Worm (Caenorhabditis elegans): ENCODE data around the gene irld-36.
"Not testable (repeated sequence)": the region's sequence is repeated elsewhere in the genome, so short reads cannot be mapped to it uniquely, and the experiment has no call there.

ce11 chrII:1661300-1661838 is 17.8 kb upstream of the irld-36 start:
- TF ChIP-seq aha-1 (tag; optimal IDR thresholded peaks at IDR 0.05); tbx-2 (tag; optimal IDR thresholded peaks at IDR 0.05); sox-4 (tag; optimal IDR thresholded peaks at IDR 0.05); nhr-28 (tag; optimal IDR thresholded peaks at IDR 0.05); nhr-237 (tag; optimal IDR thresholded peaks at IDR 0.05); jun-1 (tag; optimal IDR thresholded peaks at IDR 0.05); lir-3 (tag; optimal IDR thresholded peaks at IDR 0.05; ENCODE audit: poor library complexity); sptf-1 (tag; optimal IDR thresholded peaks at IDR 0.05); snpc-4 (tag; optimal IDR thresholded peaks at IDR 0.05); fos-1 (tag; optimal IDR thresholded peaks at IDR 0.05); ama-1 (optimal IDR thresholded peaks at IDR 0.05): not testable (repeated sequence)

All from whole organism, L1 larva.